Worm (Caenorhabditis elegans): Measurements from ENCODE around the gene dhs-5.

dhs-5 gene

ce11 chrII:5429522-5430257, 24.0 kb upstream of the dhs-5 start, which contains the start of the genes F07F6.4 and F07F6.2:
TSS of gene F07F6.4 (minus strand) at chrII:5429572.
TSS of gene F07F6.2 (plus strand) at chrII:5430207.
- TF ChIP-seq F13C5.2 (tag; optimal IDR thresholded peaks at IDR 0.05) (peak; percentile 9), ceh-13 (GFP tag; optimal IDR thresholded peaks at IDR 0.05) (no peak), B0310.2 (tag; optimal IDR thresholded peaks at IDR 0.05) (no peak), hmg-4 (GFP tag; optimal IDR thresholded peaks at IDR 0.05) (no peak), ceh-36 (tag; optimal IDR thresholded peaks at IDR 0.05) (no peak), tra-4 (tag; optimal IDR thresholded peaks at IDR 0.05) (no peak)

- TF ChIP-seq hmg-4 (GFP tag; optimal IDR thresholded peaks at IDR 0.05) (no peak), scrt-1 (GFP tag; IDR thresholded peaks at IDR 0.05) (no peak), tbx-37 (GFP tag; conservative IDR thresholded peaks at IDR 0.05) (no peak), sea-1 (GFP tag; conservative IDR thresholded peaks at IDR 0.05) (no peak), aly-1 (tag; optimal IDR thresholded peaks at IDR 0.05) (no peak), hnd-1 (tag; optimal IDR thresholded peaks at IDR 0.05) (no peak), hmbx-1 (tag; optimal IDR thresholded peaks at IDR 0.05) (no peak), ceh-36 (tag; optimal IDR thresholded peaks at IDR 0.05) (no peak), F13C5.2 (tag; optimal IDR thresholded peaks at IDR 0.05) (no peak), ceh-13 (GFP tag; optimal IDR thresholded peaks at IDR 0.05) (no peak), pes-1 (GFP tag; IDR thresholded peaks at IDR 0.05) (no peak), B0310.2 (tag; optimal IDR thresholded peaks at IDR 0.05) (no peak), tra-4 (tag; optimal IDR thresholded peaks at IDR 0.05) (no peak), ama-1 (optimal IDR thresholded peaks at IDR 0.05) (no peak), tbx-11 (GFP tag; IDR thresholded peaks at IDR 0.05) (no peak), ets-7 (tag; optimal IDR thresholded peaks at IDR 0.05) (no peak)
These were observed 20.6 kb upstream of the dhs-5 start, which contains the start of gene srx-114 for ce11 chrII:5433069-5433468. TSS of gene srx-114 (minus strand) at chrII:5433169.

- TF ChIP-seq ceh-13 (GFP tag; optimal IDR thresholded peaks at IDR 0.05): no peak
These were observed 16.8 kb upstream of the dhs-5 start, which contains the start of gene dct-5 for ce11 chrII:5436833-5437232. TSS of gene dct-5 (minus strand) at chrII:5436933.

- no peak for TF ChIP-seq B0310.2 (tag; optimal IDR thresholded peaks at IDR 0.05)
- no peak for TF ChIP-seq scrt-1 (GFP tag; IDR thresholded peaks at IDR 0.05)
- TF ChIP-seq ceh-36 (tag; optimal IDR thresholded peaks at IDR 0.05): no peak
- TF ChIP-seq tbx-37 (GFP tag; conservative IDR thresholded peaks at IDR 0.05): no peak
- no peak for TF ChIP-seq pes-1 (GFP tag; IDR thresholded peaks at IDR 0.05)
- TF ChIP-seq flt-1 (GFP tag; IDR thresholded peaks at IDR 0.05): no peak
- TF ChIP-seq ceh-13 (GFP tag; optimal IDR thresholded peaks at IDR 0.05): no peak
- no peak for TF ChIP-seq hnd-1 (tag; optimal IDR thresholded peaks at IDR 0.05)
These were observed 16.1 kb upstream of the dhs-5 start, which contains the start of gene F07F6.1 for ce11 chrII:5437586-5437985. TSS of gene F07F6.1 (plus strand) at chrII:5437886.

ce11 chrII:5446506-5446905, 7.1 kb upstream of the dhs-5 start, which contains the start of gene nmr-1:
TSS of gene nmr-1 (minus strand) at chrII:5446606.
- TF ChIP-seq flt-1 (GFP tag; IDR thresholded peaks at IDR 0.05) (no peak), hmg-4 (GFP tag; optimal IDR thresholded peaks at IDR 0.05) (no peak)

ce11 chrII:5447381-5447780, 6.3 kb upstream of the dhs-5 start, which contains the start of gene cex-1:
TSS of gene cex-1 (plus strand) at chrII:5447681.
- TF ChIP-seq ceh-13 (GFP tag; optimal IDR thresholded peaks at IDR 0.05): no peak
- TF ChIP-seq ceh-36 (tag; optimal IDR thresholded peaks at IDR 0.05): no peak
- TF ChIP-seq hnd-1 (tag; optimal IDR thresholded peaks at IDR 0.05): no peak
- TF ChIP-seq tbx-11 (GFP tag; IDR thresholded peaks at IDR 0.05): no peak
- TF ChIP-seq hmg-4 (GFP tag; optimal IDR thresholded peaks at IDR 0.05): no peak
- TF ChIP-seq hmbx-1 (tag; optimal IDR thresholded peaks at IDR 0.05): no peak
- TF ChIP-seq F13C5.2 (tag; optimal IDR thresholded peaks at IDR 0.05): no peak
- TF ChIP-seq aly-1 (tag; optimal IDR thresholded peaks at IDR 0.05): no peak
- no peak for TF ChIP-seq B0310.2 (tag; optimal IDR thresholded peaks at IDR 0.05)

ce11 chrII:5449219-5449618, 4.4 kb upstream of the dhs-5 start:
- no peak for TF ChIP-seq scrt-1 (GFP tag; IDR thresholded peaks at IDR 0.05)
- no peak for TF ChIP-seq hmg-4 (GFP tag; optimal IDR thresholded peaks at IDR 0.05)
- no peak for TF ChIP-seq F13C5.2 (tag; optimal IDR thresholded peaks at IDR 0.05)
- TF ChIP-seq ets-7 (tag; optimal IDR thresholded peaks at IDR 0.05): no peak
- TF ChIP-seq ama-1 (optimal IDR thresholded peaks at IDR 0.05): no peak

ce11 chrII:5449620-5450019, 4.0 kb upstream of the dhs-5 start:
- TF ChIP-seq tbx-37 (GFP tag; conservative IDR thresholded peaks at IDR 0.05) (no peak), hmbx-1 (tag; optimal IDR thresholded peaks at IDR 0.05) (no peak), ceh-36 (tag; optimal IDR thresholded peaks at IDR 0.05) (no peak), flt-1 (GFP tag; IDR thresholded peaks at IDR 0.05) (no peak), hnd-1 (tag; optimal IDR thresholded peaks at IDR 0.05) (no peak), sea-1 (GFP tag; conservative IDR thresholded peaks at IDR 0.05) (no peak), ets-7 (tag; optimal IDR thresholded peaks at IDR 0.05) (no peak), tbx-11 (GFP tag; IDR thresholded peaks at IDR 0.05) (no peak)

- TF ChIP-seq ceh-36 (tag; optimal IDR thresholded peaks at IDR 0.05): no peak
- TF ChIP-seq hnd-1 (tag; optimal IDR thresholded peaks at IDR 0.05): no peak
- TF ChIP-seq tbx-37 (GFP tag; conservative IDR thresholded peaks at IDR 0.05): no peak
These were observed 2.4 kb upstream of the dhs-5 start for ce11 chrII:5451278-5451677.

All from whole organism, early embryonic.